Fruit fly (Drosophila melanogaster) whole organism, embryonic: Measurements from ENCODE around the gene CG6441.

ENCODE experiments used
- ATbp ChIP-seq: fragments of 200-800 bp; sonication (Bioruptor generic); optimal IDR thresholded peaks from 2 replicates; lab custom pipeline; 2017; ENCODE audit warnings: missing biosample characterization, mild to moderate bottlenecking, missing genetic modification characterization, missing genetic modification reagents
- CG10366 ChIP-seq: fragments of 200-800 bp; sonication (Bioruptor generic); IDR thresholded peaks from 2 replicates; pipeline ENCODE4 v1.3.6; 2022; ENCODE audit warnings: missing biosample characterization, missing genetic modification characterization
- CG10431 ChIP-seq: fragments of 200-800 bp; sonication (Bioruptor generic); optimal IDR thresholded peaks from 3 replicates; lab custom pipeline; 2018; ENCODE audit warnings: missing biosample characterization, mild to moderate bottlenecking, missing genetic modification characterization
- CG10979 ChIP-seq: fragments of 200-800 bp; sonication (Bioruptor generic); optimal IDR thresholded peaks from 2 replicates; lab custom pipeline; 2018; ENCODE audit warnings: missing biosample characterization, mild to moderate bottlenecking, missing genetic modification characterization, moderate library complexity
- CG11695 ChIP-seq: fragments of 200-800 bp; sonication (Bioruptor generic); IDR thresholded peaks from 3 replicates; pipeline ENCODE4 v1.3.6; 2022; ENCODE audit warnings: missing biosample characterization, missing genetic modification characterization
- CG12104 ChIP-seq: fragments of 200-800 bp; sonication (Bioruptor generic); optimal IDR thresholded peaks from 3 replicates; lab custom pipeline; 2016; ENCODE audit warnings: missing biosample characterization, missing genetic modification characterization
- CG13894 ChIP-seq: fragments of 200-800 bp; sonication (Bioruptor generic); optimal IDR thresholded peaks from 3 replicates; lab custom pipeline; 2018; ENCODE audit warnings: missing biosample characterization, mild to moderate bottlenecking, missing genetic modification characterization, moderate library complexity
- CG14014 ChIP-seq: fragments of 200-800 bp; sonication (Bioruptor generic); IDR thresholded peaks from 2 replicates; pipeline ENCODE4 v1.3.6; 2022; ENCODE audit warnings: missing biosample characterization, missing genetic modification characterization
- CG14441 ChIP-seq: fragments of 200-800 bp; sonication (Bioruptor generic); IDR thresholded peaks from 2 replicates; pipeline ENCODE4 v1.3.6; 2022; ENCODE audit warnings: missing biosample characterization, missing genetic modification characterization
- CG16779 ChIP-seq: fragments of 200-800 bp; sonication (Bioruptor generic); IDR thresholded peaks from 2 replicates; pipeline ENCODE4 v1.3.6; 2022; ENCODE audit warnings: missing biosample characterization, missing genetic modification characterization
- CG1792 ChIP-seq: fragments of 200-800 bp; sonication (Bioruptor generic); optimal IDR thresholded peaks from 2 replicates; lab custom pipeline; 2016; ENCODE audit warnings: missing biosample characterization, missing genetic modification characterization
- CG18619 ChIP-seq: fragments of 200-800 bp; sonication (Bioruptor generic); optimal IDR thresholded peaks from 3 replicates; lab custom pipeline; 2017; ENCODE audit warnings: missing biosample characterization, mild to moderate bottlenecking, missing genetic modification characterization
- CG18764 ChIP-seq: fragments of 200-800 bp; sonication (Bioruptor generic); optimal IDR thresholded peaks from 3 replicates; lab custom pipeline; 2016; ENCODE audit warnings: missing biosample characterization, missing genetic modification characterization
- CG32772 ChIP-seq: fragments of 200-800 bp; sonication (Bioruptor generic); IDR thresholded peaks from 2 replicates; pipeline ENCODE4 v1.3.6; 2022; ENCODE audit warnings: missing biosample characterization, missing genetic modification characterization
- CG3407 ChIP-seq: fragments of 200-800 bp; sonication (Bioruptor generic); optimal IDR thresholded peaks from 2 replicates; lab custom pipeline; 2018; ENCODE audit warnings: missing biosample characterization, mild to moderate bottlenecking, missing genetic modification characterization
- CG34422 ChIP-seq: fragments of 200-800 bp; sonication (Bioruptor generic); IDR thresholded peaks from 3 replicates; pipeline ENCODE4 v1.3.6; 2022; ENCODE audit warnings: missing biosample characterization, missing genetic modification characterization
- CG8765 ChIP-seq: fragments of 200-800 bp; sonication (Bioruptor generic); IDR thresholded peaks from 2 replicates; pipeline ENCODE4 v1.3.6; 2022; ENCODE audit warnings: missing biosample characterization, missing genetic modification characterization
- CG9215 ChIP-seq: fragments of 200-800 bp; sonication (Bioruptor generic); IDR thresholded peaks from 2 replicates; pipeline ENCODE4 v1.3.6; 2022; ENCODE audit warnings: missing biosample characterization, missing genetic modification characterization
- CG9437 ChIP-seq: fragments of 200-800 bp; sonication (Bioruptor generic); optimal IDR thresholded peaks from 2 replicates; lab custom pipeline; 2018; ENCODE audit warnings: missing biosample characterization, mild to moderate bottlenecking, missing genetic modification characterization
- CkIIα-i1 ChIP-seq: fragments of 200-800 bp; sonication (Bioruptor generic); IDR thresholded peaks from 2 replicates; pipeline ENCODE4 v1.3.6; 2022; ENCODE audit warnings: missing biosample characterization, missing genetic modification characterization
- D19A ChIP-seq: fragments of 200-800 bp; optimal IDR thresholded peaks from 3 replicates; lab custom pipeline; 2019; ENCODE audit warnings: missing biosample characterization, mild to moderate bottlenecking, missing genetic modification characterization, moderate library complexity
- Ets65A ChIP-seq: fragments of 200-800 bp; sonication (Bioruptor generic); peaks from one replicate; lab custom pipeline; 2016; ENCODE audit warnings: missing biosample characterization, missing genetic modification characterization
- Fer3 ChIP-seq: fragments of 200-800 bp; sonication (Bioruptor generic); optimal IDR thresholded peaks from 2 replicates; lab custom pipeline; 2018; ENCODE audit warnings: missing biosample characterization, mild to moderate bottlenecking, missing genetic modification characterization, moderate library complexity
- Lpt ChIP-seq: fragments of >200 bp; optimal IDR thresholded peaks from 2 replicates; lab custom pipeline; 2018; ENCODE audit warnings: missing biosample characterization, missing genetic modification characterization
- Med ChIP-seq: fragments of 200-800 bp; sonication (Bioruptor generic); peaks from one replicate; lab custom pipeline; 2016; ENCODE audit warnings: missing biosample characterization, missing genetic modification characterization, mild to moderate bottlenecking, inconsistent platforms, moderate library complexity
- Nf-YC ChIP-seq: fragments of 200-800 bp; optimal IDR thresholded peaks from 3 replicates; lab custom pipeline; 2019; ENCODE audit warnings: missing biosample characterization, mild to moderate bottlenecking, missing genetic modification characterization, moderate library complexity
- Oli ChIP-seq: fragments of 200-800 bp; sonication (Bioruptor generic); optimal IDR thresholded peaks from 2 replicates; lab custom pipeline; 2018; ENCODE audit warnings: missing biosample characterization, mild to moderate bottlenecking, missing genetic modification characterization, moderate library complexity
- Poxn ChIP-seq: fragments of 200-800 bp; sonication (Bioruptor generic); IDR thresholded peaks from 2 replicates; pipeline ENCODE4 v1.3.6; 2022; ENCODE audit warnings: missing biosample characterization, missing genetic modification characterization
- Rfx ChIP-seq: fragments of 200-800 bp; sonication (Bioruptor generic); IDR thresholded peaks from 2 replicates; pipeline ENCODE4 v1.3.6; 2022; ENCODE audit warnings: missing biosample characterization, missing genetic modification characterization
- Sry-β ChIP-seq: fragments of 200-800 bp; sonication (Bioruptor generic); optimal IDR thresholded peaks from 2 replicates; lab custom pipeline; 2018; ENCODE audit warnings: missing biosample characterization, mild to moderate bottlenecking, missing genetic modification characterization, moderate library complexity
- abd-A ChIP-seq: fragments of 200-800 bp; sonication (Bioruptor generic); optimal IDR thresholded peaks from 3 replicates; lab custom pipeline; 2019; ENCODE audit warnings: missing biosample characterization, mild to moderate bottlenecking, missing genetic modification characterization, moderate library complexity
- ase ChIP-seq: fragments of 200-800 bp; sonication (Bioruptor generic); IDR thresholded peaks from 3 replicates; pipeline ENCODE4 v1.3.6; 2022; ENCODE audit warnings: missing biosample characterization, missing genetic modification characterization
- caup ChIP-seq: fragments of 200-800 bp; sonication (Bioruptor generic); optimal IDR thresholded peaks from 3 replicates; lab custom pipeline; 2017; ENCODE audit warnings: missing biosample characterization, mild to moderate bottlenecking, missing genetic modification characterization, moderate library complexity; ENCODE audit not compliant: severe bottlenecking
- chinmo ChIP-seq: fragments of 200-800 bp; sonication (Bioruptor generic); IDR thresholded peaks from 4 replicates; pipeline ENCODE4 v1.3.6; 2022; ENCODE audit warnings: missing biosample characterization, missing genetic modification characterization; ENCODE audit not compliant: partially characterized antibody
- cwo ChIP-seq: fragments of 200-800 bp; sonication (Bioruptor generic); optimal IDR thresholded peaks from 3 replicates; lab custom pipeline; 2017; ENCODE audit warnings: missing biosample characterization, missing genetic modification characterization, mild to moderate bottlenecking, moderate library complexity, missing genetic modification reagents
- dmrt99B ChIP-seq: fragments of 200-800 bp; sonication (Bioruptor generic); optimal IDR thresholded peaks from 2 replicates; lab custom pipeline; 2018; ENCODE audit warnings: missing biosample characterization, mild to moderate bottlenecking, missing genetic modification characterization, moderate library complexity
- gem ChIP-seq: fragments of 200-800 bp; sonication (Bioruptor generic); optimal IDR thresholded peaks from 2 replicates; lab custom pipeline; 2019; ENCODE audit warnings: missing biosample characterization, mild to moderate bottlenecking, missing genetic modification characterization, moderate library complexity
- h ChIP-seq: fragments of >200 bp; optimal IDR thresholded peaks from 2 replicates; lab custom pipeline; 2017
- ind ChIP-seq: fragments of 200-800 bp; sonication (Bioruptor generic); optimal IDR thresholded peaks from 3 replicates; lab custom pipeline; 2016; ENCODE audit warnings: missing biosample characterization, missing genetic modification characterization
- lab ChIP-seq: fragments of 200-800 bp; sonication (Bioruptor generic); optimal IDR thresholded peaks from 3 replicates; lab custom pipeline; 2017; ENCODE audit warnings: missing biosample characterization, missing genetic modification characterization, mild to moderate bottlenecking, moderate library complexity, missing genetic modification reagents
- lbe ChIP-seq: fragments of 200-800 bp; sonication (Bioruptor generic); optimal IDR thresholded peaks from 2 replicates; lab custom pipeline; 2016; ENCODE audit warnings: missing biosample characterization, mild to moderate bottlenecking, missing genetic modification characterization
- oc ChIP-seq: fragments of 200-800 bp; sonication (Bioruptor generic); optimal IDR thresholded peaks from 2 replicates; lab custom pipeline; 2018; ENCODE audit warnings: missing biosample characterization, mild to moderate bottlenecking, missing genetic modification characterization, moderate library complexity
- pan ChIP-seq, 4 experiments: fragments of >200 bp in 3 of 4; fragments of 200-800 bp in 1 of 4; sonication (Bioruptor generic) in 1 of 4; optimal IDR thresholded peaks in 3 of 4; IDR thresholded peaks in 1 of 4; 2 replicates each; pipeline versions ENCODE4 v1.3.6 to Lab custom; 2017 to 2022; ENCODE audit warnings: missing biosample characterization in 2 of 4, missing genetic modification characterization in 2 of 4, mixed read lengths in 1 of 4
- sd ChIP-seq: fragments of 200-800 bp; sonication (Bioruptor generic); optimal IDR thresholded peaks from 3 replicates; lab custom pipeline; 2018; ENCODE audit warnings: missing biosample characterization, mild to moderate bottlenecking, missing genetic modification characterization, moderate library complexity
- sens ChIP-seq: fragments of 200-800 bp; sonication (Bioruptor generic); peaks from one replicate; lab custom pipeline; 2016; ENCODE audit warnings: missing biosample characterization, missing genetic modification characterization
- vfl ChIP-seq: fragments of 200-800 bp; sonication (Bioruptor generic); optimal IDR thresholded peaks from 2 replicates; lab custom pipeline; 2016; ENCODE audit warnings: missing biosample characterization, missing genetic modification characterization
- vvl ChIP-seq: fragments of 200-800 bp; sonication (Bioruptor generic); IDR thresholded peaks from 2 replicates; pipeline ENCODE4 v1.3.6; 2022; ENCODE audit warnings: missing biosample characterization, missing genetic modification characterization

CG6441 gene

DNA sequence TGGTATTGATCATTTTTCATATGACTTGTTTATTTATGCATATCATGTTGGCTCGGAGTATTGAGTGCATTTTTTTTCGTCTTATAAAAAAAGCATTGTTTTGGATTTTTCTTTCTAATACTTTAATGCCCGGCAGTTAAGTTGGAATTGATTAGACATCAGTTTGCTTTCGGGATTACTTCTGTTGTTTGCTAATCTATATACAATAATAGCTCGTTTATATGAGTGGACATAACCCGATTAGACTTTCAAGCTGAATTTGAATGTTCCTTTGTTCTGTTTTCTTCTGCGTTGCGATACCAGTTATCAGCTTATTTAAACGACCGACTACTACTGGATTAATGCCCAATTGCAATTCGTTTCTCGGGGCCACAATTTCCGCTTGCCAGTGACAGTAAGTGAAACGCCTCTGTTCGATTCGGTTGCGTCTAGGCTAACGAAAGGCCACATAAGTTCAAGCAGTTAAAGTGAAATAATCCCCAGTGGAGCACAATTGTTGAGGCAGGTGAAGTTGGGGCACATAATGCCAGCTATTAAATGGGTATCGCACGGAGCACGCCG is 34.0 kb upstream of the CG6441 start:
- TF ChIP-seq CG3407 (GFP tag; lab: Kevin White, UChicago), result peak; percentile 5
- no peak for TF ChIP-seq CG9437 (GFP tag; lab: Kevin White, UChicago)
- peak; percentile 59 for TF ChIP-seq sens (GFP tag; lab: Kevin White, UChicago)
- peak; percentile 9 for TF ChIP-seq ATbp (GFP tag; lab: Kevin White, UChicago)
- peak; percentile 24 for TF ChIP-seq oc (tag; lab: Kevin White, UChicago)
- no peak for TF ChIP-seq CG8765
- peak; percentile 37 for TF ChIP-seq Med (GFP tag; lab: Kevin White, UChicago)
- no peak for TF ChIP-seq Sry-β

- TF ChIP-seq Rfx (GFP tag; lab: Robert Waterston, UW), result no peak
- no peak for TF ChIP-seq ase (GFP tag; lab: Robert Waterston, UW)
- peak; percentile 85 for TF ChIP-seq vvl
- no peak for TF ChIP-seq CG12104 (GFP tag; lab: Kevin White, UChicago)
- peak; percentile 70 for TF ChIP-seq sd (tag; lab: Kevin White, UChicago)
- TF ChIP-seq CG13894, result peak; percentile 43
- TF ChIP-seq abd-A (tag; lab: Kevin White, UChicago), result peak; percentile 77
- TF ChIP-seq CkIIα-i1 (GFP tag; lab: Robert Waterston, UW), result no peak
- TF ChIP-seq oc (tag; lab: Kevin White, UChicago), result peak; percentile 5
- no peak for TF ChIP-seq CG34422 (GFP tag; lab: Robert Waterston, UW)
- peak; percentile 74; the same call in 1 of the 4 replicates for TF ChIP-seq chinmo (GFP tag; lab: Robert Waterston, UW)
- TF ChIP-seq, all 482 proteins: peak for 6
Observed at dm6 chr2L:7442106-7442505, 32.4 kb upstream of the CG6441 start.

DNA sequence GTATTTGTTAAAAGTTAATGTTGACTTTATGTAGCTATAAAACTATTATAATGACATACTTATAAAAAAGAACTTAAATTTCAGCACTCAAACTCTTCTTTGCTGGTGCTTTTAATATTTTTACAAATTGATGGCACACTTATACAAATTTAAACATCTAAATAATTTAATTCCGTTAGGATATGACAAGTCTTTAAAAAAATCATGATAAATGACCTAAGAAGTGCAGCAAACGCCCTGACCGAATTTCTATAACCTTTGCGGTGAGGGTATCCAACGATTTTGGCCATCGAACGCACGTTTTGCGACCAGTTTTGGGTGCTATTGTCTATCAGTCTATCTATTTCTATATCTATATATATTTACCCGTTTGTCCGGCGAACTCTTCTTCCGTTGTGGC is 31.6 kb upstream of the CG6441 start:
- no peak for TF ChIP-seq CG10431
- TF ChIP-seq CG9215 (GFP tag; lab: Robert Waterston, UW), result peak; percentile 49; the same call in 1 of the 2 replicates
- peak; percentile 49 for TF ChIP-seq caup (GFP tag; lab: Kevin White, UChicago)
- TF ChIP-seq sd (tag; lab: Kevin White, UChicago), result peak; percentile 3
- peak; percentile 68 for TF ChIP-seq CG14014 (GFP tag; lab: Robert Waterston, UW)
- TF ChIP-seq CG16779 (GFP tag; lab: Robert Waterston, UW), result 0 out of 2 replicates have a peak, but pooled peaks have one; percentile 7
- TF ChIP-seq Lpt, result no peak
- TF ChIP-seq CG1792 (GFP tag; lab: Kevin White, UChicago), result no peak
- TF ChIP-seq cwo (GFP tag; lab: Kevin White, UChicago), result peak; percentile 66
- no peak for TF ChIP-seq CG18764
- 0 out of 2 replicates have a peak, but pooled peaks have one; percentile 12 for TF ChIP-seq Poxn
- TF ChIP-seq Fer3 (tag; lab: Kevin White, UChicago), result peak; percentile 37
- no peak for TF ChIP-seq h (lab: Kevin White, UChicago)
- peak; percentile 84 for TF ChIP-seq Ets65A (GFP tag; lab: Kevin White, UChicago)
- peak; percentile 46 for TF ChIP-seq lab
- TF ChIP-seq CG14441 (GFP tag; lab: Robert Waterston, UW), result peak; percentile 67
- peak; percentile 29 for TF ChIP-seq Nf-YC
- peak; percentile 34 for TF ChIP-seq vfl (GFP tag; lab: Kevin White, UChicago)
- TF ChIP-seq CG10979 (tag; lab: Kevin White, UChicago), result no peak
- TF ChIP-seq dmrt99B (tag; lab: Kevin White, UChicago), result peak; percentile 41
- peak; percentile 25; the same call in 1 of the 2 replicates for TF ChIP-seq CG10366 (GFP tag; lab: Robert Waterston, UW)
- peak; percentile 17 for TF ChIP-seq D19A
- peak; percentile 31 for TF ChIP-seq CG18619 (GFP tag; lab: Kevin White, UChicago)
- TF ChIP-seq CG32772 (GFP tag; lab: Robert Waterston, UW), result 0 out of 2 replicates have a peak, but pooled peaks have one; percentile 14
- peak; percentile 23 for TF ChIP-seq Oli (tag; lab: Kevin White, UChicago)
- TF ChIP-seq ind (GFP tag; lab: Kevin White, UChicago), result peak; percentile 4
- peak; percentile 68 for TF ChIP-seq gem
- peak; percentile 49; the same call in 1 of the 3 replicates for TF ChIP-seq CG11695
- TF ChIP-seq lbe, result no peak
- no peak for TF ChIP-seq pan (optimal IDR thresholded peaks at IDR 0.05; lab: Kevin White, UChicago)
- peak in 1 of 2 experiments; percentile 58 for TF ChIP-seq pan (GFP tag; optimal IDR thresholded peaks at IDR 0.05 in 1 of 2, IDR thresholded peaks at IDR 0.05 in 1 of 2)
